Fruit fly (Drosophila melanogaster) whole organism, wandering third instar larva: ENCODE measurements around the gene CG7695.
A peak's percentile ranks its signal among the peaks of the same experiment; 100 is the strongest.

Experiments used
- Abd-B ChIP-seq: fragments of >200 bp; optimal IDR thresholded peaks from 2 replicates; lab custom pipeline; 2017; ENCODE audit warnings: missing biosample characterization, missing genetic modification characterization
- CG32264 ChIP-seq: fragments of 200-800 bp; sonication (Bioruptor generic); optimal IDR thresholded peaks from 2 replicates; lab custom pipeline; 2016; ENCODE audit warnings: missing biosample characterization, missing genetic modification characterization
- CG9705 ChIP-seq: fragments of 200-800 bp; sonication (Bioruptor generic); optimal IDR thresholded peaks from 2 replicates; lab custom pipeline; 2018; ENCODE audit warnings: missing biosample characterization, mild to moderate bottlenecking, missing genetic modification characterization
- CrebA ChIP-seq: fragments of 200-800 bp; sonication (Bioruptor generic); optimal IDR thresholded peaks from 2 replicates; lab custom pipeline; 2016; ENCODE audit warnings: missing biosample characterization, mild to moderate bottlenecking, missing genetic modification characterization, borderline replicate concordance
- Dfd ChIP-seq: fragments of >200 bp; optimal IDR thresholded peaks from 2 replicates; lab custom pipeline; 2017; ENCODE audit warnings: missing biosample characterization, missing genetic modification characterization
- Dif ChIP-seq: fragments of 200-275, 200-300 bp; sonication (Bioruptor generic); optimal IDR thresholded peaks from 2 replicates; lab custom pipeline; 2018; ENCODE audit warnings: missing biosample characterization, missing genetic modification characterization; ENCODE audit not compliant: partially characterized antibody
- GATAd ChIP-seq: sonication (Bioruptor generic); optimal IDR thresholded peaks from 2 replicates; lab custom pipeline; 2016; ENCODE audit warnings: missing biosample characterization, missing genetic modification characterization
- HLH106 ChIP-seq: fragments of 200-800 bp; optimal IDR thresholded peaks from 3 replicates; lab custom pipeline; 2019; ENCODE audit warnings: missing biosample characterization, mild to moderate bottlenecking, missing genetic modification characterization, moderate library complexity
- Hnf4 ChIP-seq: fragments of 200-800 bp; sonication (Bioruptor generic); optimal IDR thresholded peaks from 2 replicates; lab custom pipeline; 2016; ENCODE audit warnings: missing biosample characterization, mild to moderate bottlenecking, missing genetic modification characterization
- Hr78 ChIP-seq: fragments of >200 bp; optimal IDR thresholded peaks from 2 replicates; lab custom pipeline; 2017; ENCODE audit warnings: missing biosample characterization, missing genetic modification characterization
- Hr83 ChIP-seq: fragments of 200-300 bp; sonication (Bioruptor generic); optimal IDR thresholded peaks from 2 replicates; lab custom pipeline; 2016; ENCODE audit warnings: missing biosample characterization, mild to moderate bottlenecking, missing genetic modification characterization, moderate library complexity; ENCODE audit not compliant: poor library complexity, severe bottlenecking
- Jra ChIP-seq: sonication (Bioruptor generic); optimal IDR thresholded peaks from 2 replicates; lab custom pipeline; 2016; ENCODE audit warnings: missing biosample characterization, missing genetic modification characterization
- Mio ChIP-seq: sonication (Bioruptor generic); optimal IDR thresholded peaks from 2 replicates; lab custom pipeline; 2016; ENCODE audit warnings: missing biosample characterization, missing genetic modification characterization
- Myc ChIP-seq: fragments of >200 bp; optimal IDR thresholded peaks from 2 replicates; lab custom pipeline; 2017
- N ChIP-seq: fragments of >200 bp; optimal IDR thresholded peaks from 2 replicates; lab custom pipeline; 2018; ENCODE audit warnings: missing biosample characterization, missing external identifiers, missing genetic modification characterization
- OdsH ChIP-seq: fragments of 200-800 bp; sonication (Bioruptor generic); optimal IDR thresholded peaks from 2 replicates; lab custom pipeline; 2016; ENCODE audit warnings: missing biosample characterization, mild to moderate bottlenecking, missing genetic modification characterization
- Rel ChIP-seq, 2 experiments: fragments of 200-800 bp; sonication (Bioruptor generic) in 1 of 2; optimal IDR thresholded peaks; 2 replicates in 1 of 2; 3 replicates in 1 of 2; lab custom pipeline; 2016 to 2019; ENCODE audit warnings: mild to moderate bottlenecking in 2 of 2, missing biosample characterization in 2 of 2, missing genetic modification characterization in 2 of 2, moderate library complexity in 1 of 2
- Sp1 ChIP-seq: fragments of 200-800 bp; sonication (Bioruptor generic); optimal IDR thresholded peaks from 3 replicates; lab custom pipeline; 2019; ENCODE audit warnings: missing biosample characterization, mild to moderate bottlenecking, missing genetic modification characterization, moderate library complexity
- Vsx2 ChIP-seq: fragments of 200-300, 225-300 bp; sonication (Bioruptor generic); optimal IDR thresholded peaks from 2 replicates; lab custom pipeline; 2018; ENCODE audit warnings: missing biosample characterization, missing genetic modification characterization; ENCODE audit not compliant: partially characterized antibody
- br ChIP-seq: fragments of 200-800 bp; sonication (Bioruptor generic); optimal IDR thresholded peaks from 2 replicates; lab custom pipeline; 2016; ENCODE audit warnings: missing biosample characterization, missing genetic modification characterization
- brk ChIP-seq: fragments of 200-800 bp; sonication (Bioruptor generic); optimal IDR thresholded peaks from 2 replicates; lab custom pipeline; 2016; ENCODE audit warnings: missing biosample characterization, mild to moderate bottlenecking, missing genetic modification characterization
- dl ChIP-seq, 2 experiments: fragments of 175-275, 200-275 bp in 1 of 2; fragments of 200-275 bp in 1 of 2; sonication (Bioruptor generic); optimal IDR thresholded peaks; lab custom pipeline; 2018; ENCODE audit warnings: mild to moderate bottlenecking in 2 of 2, missing biosample characterization in 2 of 2, missing genetic modification characterization in 2 of 2, moderate library complexity in 2 of 2; ENCODE audit not compliant: partially characterized antibody in 2 of 2, insufficient read depth in 1 of 2
- dmrt93B ChIP-seq: fragments of 200-800 bp; sonication (Bioruptor generic); optimal IDR thresholded peaks from 2 replicates; lab custom pipeline; 2018; ENCODE audit warnings: missing biosample characterization, mild to moderate bottlenecking, missing genetic modification characterization
- dsf ChIP-seq: sonication (Bioruptor generic); optimal IDR thresholded peaks from 2 replicates; lab custom pipeline; 2016; ENCODE audit warnings: missing biosample characterization, missing genetic modification characterization, borderline replicate concordance
- ey ChIP-seq: fragments of 200-800 bp; sonication (Bioruptor generic); optimal IDR thresholded peaks from 2 replicates; lab custom pipeline; 2016; ENCODE audit warnings: missing biosample characterization, missing genetic modification characterization
- foxo ChIP-seq, 2 experiments: fragments of 200-800 bp; sonication (Bioruptor generic); optimal IDR thresholded peaks; 2 replicates in 1 of 2; 3 replicates in 1 of 2; lab custom pipeline; 2016 to 2017; ENCODE audit warnings: missing biosample characterization in 2 of 2, missing genetic modification characterization in 2 of 2
- fru ChIP-seq: fragments of 200-800 bp; sonication (Bioruptor generic); optimal IDR thresholded peaks from 3 replicates; lab custom pipeline; 2016; ENCODE audit warnings: missing biosample characterization, mild to moderate bottlenecking, missing genetic modification characterization
- h ChIP-seq: fragments of 200-800 bp; sonication (Bioruptor generic); optimal IDR thresholded peaks from 3 replicates; lab custom pipeline; 2016; ENCODE audit warnings: missing biosample characterization, mild to moderate bottlenecking, missing genetic modification characterization
- jim ChIP-seq: fragments of 175-275, 200-325 bp; sonication (Bioruptor generic); optimal IDR thresholded peaks from 2 replicates; lab custom pipeline; 2016; ENCODE audit warnings: missing biosample characterization, mild to moderate bottlenecking, missing genetic modification characterization
- lola ChIP-seq: fragments of >200 bp; optimal IDR thresholded peaks from 2 replicates; lab custom pipeline; 2017; ENCODE audit warnings: missing biosample characterization, missing genetic modification characterization
- pan ChIP-seq: fragments of >200 bp; optimal IDR thresholded peaks from 2 replicates; lab custom pipeline; 2017
- psq ChIP-seq: fragments of 200-800 bp; sonication (Bioruptor generic); optimal IDR thresholded peaks from 3 replicates; lab custom pipeline; 2017; ENCODE audit warnings: missing biosample characterization, mild to moderate bottlenecking, missing genetic modification characterization, moderate library complexity
- rgr ChIP-seq: fragments of 200-800 bp; sonication (Bioruptor generic); optimal IDR thresholded peaks from 3 replicates; lab custom pipeline; 2016; ENCODE audit warnings: missing biosample characterization, mild to moderate bottlenecking, missing genetic modification characterization
- sage ChIP-seq: fragments of 200-800 bp; sonication (Bioruptor generic); optimal IDR thresholded peaks from 2 replicates; lab custom pipeline; 2016; ENCODE audit warnings: missing biosample characterization, mild to moderate bottlenecking, missing genetic modification characterization
- sv ChIP-seq: fragments of 200-800 bp; sonication (Bioruptor generic); optimal IDR thresholded peaks from 3 replicates; lab custom pipeline; 2016; ENCODE audit warnings: missing biosample characterization, missing genetic modification characterization
- tai ChIP-seq: sonication (Bioruptor generic); optimal IDR thresholded peaks from 2 replicates; lab custom pipeline; 2016; ENCODE audit warnings: missing biosample characterization, missing genetic modification characterization
- usp ChIP-seq: fragments of >200 bp; optimal IDR thresholded peaks from 2 replicates; lab custom pipeline; 2017; ENCODE audit warnings: missing biosample characterization, missing genetic modification characterization
- woc ChIP-seq: sonication (Bioruptor generic); optimal IDR thresholded peaks from 2 replicates; lab custom pipeline; 2016; ENCODE audit warnings: missing biosample characterization, mild to moderate bottlenecking, missing genetic modification characterization

Gene CG7695

DNA sequence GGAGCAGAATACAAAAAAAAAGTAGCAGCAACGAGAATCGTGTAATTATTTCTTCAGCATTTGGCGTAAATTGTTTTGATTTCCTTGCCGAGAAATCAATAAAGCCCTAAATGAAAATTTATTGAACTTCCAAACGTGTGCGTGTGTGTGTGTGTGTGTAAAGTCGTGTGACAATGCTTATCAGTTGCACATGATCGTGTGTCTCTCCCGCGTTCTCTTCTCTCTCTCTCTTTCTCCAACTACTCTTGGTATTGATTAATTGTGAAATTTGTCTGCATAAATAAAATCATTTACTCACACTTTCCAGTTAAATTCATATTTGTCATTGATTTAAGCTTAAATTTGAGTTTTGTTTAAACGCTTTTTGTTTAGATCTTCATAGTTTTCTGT, 32.8 kb downstream of the CG7695 start:
- TF ChIP-seq fru (no peak), Hr83 (GFP tag; lab: Kevin White, UChicago) (no peak), woc (GFP tag; lab: Kevin White, UChicago) (no peak), N (no peak), dmrt93B (GFP tag; lab: Kevin White, UChicago) (no peak), Vsx2 (no peak), foxo (GFP tag; optimal IDR thresholded peaks at IDR 0.05; lab: Kevin White, UChicago) (no peak), sv (GFP tag; lab: Kevin White, UChicago) (no peak), brk (GFP tag; lab: Kevin White, UChicago) (no peak), ey (no peak), Hr78 (GFP tag; lab: Kevin White, UChicago) (no peak), Mio (no peak)
- TF ChIP-seq, all 38 proteins: peak for 0

DNA sequence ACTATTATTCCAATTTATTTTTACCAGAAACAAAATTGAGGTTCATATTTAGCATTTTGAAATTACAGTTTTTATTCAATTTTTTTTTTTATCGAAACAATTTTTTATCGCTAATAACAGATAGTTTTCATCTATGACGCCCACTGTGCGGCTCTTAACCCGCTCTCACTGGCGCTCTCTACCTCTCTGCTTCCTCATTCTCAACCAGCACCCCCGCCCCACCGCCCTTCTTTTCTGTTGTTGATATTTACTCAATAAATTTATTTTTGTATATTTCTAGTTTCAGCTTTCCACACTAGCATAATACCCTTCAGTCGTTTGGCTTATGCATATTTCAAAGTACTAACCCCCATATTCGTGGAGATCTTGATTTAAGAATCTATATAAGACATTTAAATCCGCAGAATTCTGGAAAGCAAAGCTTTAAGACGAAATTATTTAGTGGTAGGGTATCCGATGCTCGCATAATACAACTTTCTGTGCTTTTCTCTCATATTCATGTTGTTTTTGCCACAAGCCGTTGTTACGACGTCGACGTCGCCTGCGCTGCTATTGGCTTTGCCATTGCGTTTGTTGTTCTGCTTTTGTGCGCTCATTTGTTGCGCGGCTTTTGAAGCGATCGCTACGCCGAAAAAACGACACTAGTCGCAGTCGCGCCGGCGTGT, 33.3 kb downstream of the CG7695 start:
- TF ChIP-seq pan (lab: Kevin White, UChicago), result no peak
- peak; percentile 73 for TF ChIP-seq tai
- TF ChIP-seq lola (GFP tag; lab: Kevin White, UChicago), result no peak
- no peak for TF ChIP-seq usp (GFP tag; lab: Kevin White, UChicago)
- TF ChIP-seq jim (GFP tag; lab: Kevin White, UChicago), result peak; percentile 63
- peak; percentile 45 to 84 for TF ChIP-seq foxo (GFP tag; optimal IDR thresholded peaks at IDR 0.05; lab: Kevin White, UChicago)
- TF ChIP-seq Abd-B (GFP tag; lab: Kevin White, UChicago), result no peak
- no peak for TF ChIP-seq dl (GFP tag; optimal IDR thresholded peaks at IDR 0.05; lab: Kevin White, UChicago; ENCODE audit: insufficient read depth in 1 of 2, partially characterized antibody in 2 of 2)
- peak; percentile 89 for TF ChIP-seq h
- peak; percentile 47 for TF ChIP-seq CG32264
- no peak for TF ChIP-seq brk (GFP tag; lab: Kevin White, UChicago)
- peak; percentile 32 for TF ChIP-seq dsf (GFP tag; lab: Kevin White, UChicago)
- no peak for TF ChIP-seq N
- no peak for TF ChIP-seq Dfd (GFP tag; lab: Kevin White, UChicago)
- TF ChIP-seq Rel (GFP tag; optimal IDR thresholded peaks at IDR 0.05; lab: Kevin White, UChicago), result peak; percentile 46
- TF ChIP-seq Rel (tag; optimal IDR thresholded peaks at IDR 0.05; lab: Kevin White, UChicago), result peak; percentile 23
- TF ChIP-seq rgr (GFP tag; lab: Kevin White, UChicago), result peak; percentile 85
- peak; percentile 12 for TF ChIP-seq sage (GFP tag; lab: Kevin White, UChicago)
- TF ChIP-seq ey, result peak; percentile 86
- peak; percentile 97 for TF ChIP-seq sv (GFP tag; lab: Kevin White, UChicago)
- TF ChIP-seq Mio, result no peak
- TF ChIP-seq Vsx2, result no peak
- no peak for TF ChIP-seq Myc (lab: Kevin White, UChicago)
- no peak for TF ChIP-seq Dif (GFP tag; lab: Kevin White, UChicago)
- TF ChIP-seq Hnf4 (GFP tag; lab: Kevin White, UChicago), result peak; percentile 67
- peak; percentile 82 for TF ChIP-seq fru
- TF ChIP-seq HLH106 (tag; lab: Kevin White, UChicago), result peak; percentile 80
- peak; percentile 84 for TF ChIP-seq br (GFP tag; lab: Kevin White, UChicago)
- peak; percentile 81 for TF ChIP-seq OdsH (GFP tag; lab: Kevin White, UChicago)
- peak; percentile 92 for TF ChIP-seq Hr83 (GFP tag; lab: Kevin White, UChicago)
- TF ChIP-seq psq (GFP tag; lab: Kevin White, UChicago), result peak; percentile 80
- peak; percentile 49 for TF ChIP-seq CG9705 (GFP tag; lab: Kevin White, UChicago)
- TF ChIP-seq CrebA (GFP tag; lab: Kevin White, UChicago), result no peak
- TF ChIP-seq GATAd (GFP tag; lab: Kevin White, UChicago), result no peak
- peak; percentile 2 for TF ChIP-seq Jra
- TF ChIP-seq woc (GFP tag; lab: Kevin White, UChicago), result peak; percentile 80
- TF ChIP-seq Hr78 (GFP tag; lab: Kevin White, UChicago), result no peak
- peak; percentile 69 for TF ChIP-seq Sp1 (GFP tag; lab: Kevin White, UChicago)
- peak; percentile 70 for TF ChIP-seq dmrt93B (GFP tag; lab: Kevin White, UChicago)
